Worm (Caenorhabditis elegans): ENCODE measurements around the gene sre-29.

Gene sre-29

DNA sequence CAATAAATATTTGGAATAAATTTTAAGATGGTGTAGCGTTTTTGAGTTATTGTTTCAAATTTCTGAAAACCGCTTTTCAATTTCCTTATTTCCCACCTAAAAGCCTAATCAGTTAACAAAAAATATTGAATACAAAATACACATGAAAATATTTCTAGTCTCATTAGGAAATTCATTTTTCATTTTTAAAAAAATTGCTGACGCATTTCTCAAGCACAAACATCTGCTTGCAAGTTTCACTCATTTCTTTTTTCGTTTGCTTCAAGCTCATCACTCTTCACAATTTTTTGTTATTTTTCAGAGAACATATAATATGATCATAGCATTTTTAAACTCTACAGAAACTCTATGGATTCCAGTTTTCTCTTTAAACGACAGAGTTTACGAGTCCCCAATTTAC is 13.7 kb downstream of the sre-29 start, which contains the start of gene sre-41:
Gene sre-41 (plus strand): TSS at position 301 of the 400 bp plus-strand sequence.
- TF ChIP-seq ets-5 (GFP tag; IDR thresholded peaks at IDR 0.05) (no peak), nhr-47 (tag; optimal IDR thresholded peaks at IDR 0.05) (no peak), blmp-1 (tag; optimal IDR thresholded peaks at IDR 0.05) (no peak), unc-86 (tag; optimal IDR thresholded peaks at IDR 0.05) (no peak), mep-1 (tag; optimal IDR thresholded peaks at IDR 0.05) (no peak), sptf-1 (tag; optimal IDR thresholded peaks at IDR 0.05) (no peak), zip-4 (GFP tag; optimal IDR thresholded peaks at IDR 0.05) (no peak), fkh-10 (GFP tag; optimal IDR thresholded peaks at IDR 0.05) (no peak)

DNA sequence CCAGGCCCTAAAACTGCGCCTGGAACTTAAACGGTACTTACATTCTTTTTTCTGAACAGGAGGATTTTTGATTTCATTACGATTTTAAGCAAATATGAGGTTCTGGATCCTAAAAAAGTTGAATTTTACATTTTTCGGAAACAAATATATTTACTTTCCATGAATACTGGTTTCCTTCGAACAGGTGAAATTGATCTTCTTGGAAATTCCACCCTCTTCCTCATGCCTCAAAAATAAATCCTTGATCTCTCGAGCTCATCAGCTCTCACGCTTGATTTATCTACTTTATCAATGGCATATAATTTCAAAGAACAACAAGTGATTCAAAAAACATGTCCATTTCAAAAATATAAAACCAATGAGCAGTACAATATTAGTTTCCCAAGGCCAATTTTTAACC is 14.2 kb downstream of the sre-29 start:
- TF ChIP-seq unc-30 (tag; optimal IDR thresholded peaks at IDR 0.05) (no peak), ceh-8 (GFP tag; optimal IDR thresholded peaks at IDR 0.05) (no peak), dsc-1 (tag; optimal IDR thresholded peaks at IDR 0.05) (no peak), hlh-4 (tag; optimal IDR thresholded peaks at IDR 0.05) (peak; percentile 100), xbp-1 (tag; optimal IDR thresholded peaks at IDR 0.05) (no peak), fkh-8 (tag; optimal IDR thresholded peaks at IDR 0.05) (peak; percentile 36), efl-3 (GFP tag; optimal IDR thresholded peaks at IDR 0.05) (no peak), nhr-11 (tag; optimal IDR thresholded peaks at IDR 0.05) (no peak), mef-2 (tag; optimal IDR thresholded peaks at IDR 0.05) (no peak), hlh-17 (GFP tag; optimal IDR thresholded peaks at IDR 0.05; ENCODE audit: borderline replicate concordance) (no peak), nhr-71 (tag; optimal IDR thresholded peaks at IDR 0.05) (peak; percentile 41), nhr-84 (tag; optimal IDR thresholded peaks at IDR 0.05) (no peak), alr-1 (tag; optimal IDR thresholded peaks at IDR 0.05; ENCODE audit: borderline replicate concordance) (no peak), C34B4.2 (tag; optimal IDR thresholded peaks at IDR 0.05) (no peak), zip-4 (GFP tag; optimal IDR thresholded peaks at IDR 0.05) (no peak), irx-1 (tag; optimal IDR thresholded peaks at IDR 0.05) (no peak), ceh-63 (GFP tag; optimal IDR thresholded peaks at IDR 0.05) (no peak), nhr-85 (tag) (peak; percentile 10), nhr-47 (tag; optimal IDR thresholded peaks at IDR 0.05) (peak; percentile 25), rnt-1 (tag; optimal IDR thresholded peaks at IDR 0.05) (no peak), aha-1 (tag; optimal IDR thresholded peaks at IDR 0.05) (no peak), ces-1 (GFP tag; optimal IDR thresholded peaks at IDR 0.05) (no peak), nhr-19 (GFP tag; conservative IDR thresholded peaks at IDR 0.05) (no peak), sox-4 (tag; optimal IDR thresholded peaks at IDR 0.05) (peak; percentile 5), tlp-1 (tag; optimal IDR thresholded peaks at IDR 0.05) (no peak), efl-1 (optimal IDR thresholded peaks at IDR 0.05) (no peak), efl-1 (GFP tag; optimal IDR thresholded peaks at IDR 0.05 in 1 of 2) (no peak), ceh-82 (tag; optimal IDR thresholded peaks at IDR 0.05) (no peak), nhr-90 (tag; optimal IDR thresholded peaks at IDR 0.05; ENCODE audit: poor library complexity) (no peak), nhr-77 (tag; optimal IDR thresholded peaks at IDR 0.05) (no peak), fkh-10 (GFP tag; optimal IDR thresholded peaks at IDR 0.05) (no peak)

DNA sequence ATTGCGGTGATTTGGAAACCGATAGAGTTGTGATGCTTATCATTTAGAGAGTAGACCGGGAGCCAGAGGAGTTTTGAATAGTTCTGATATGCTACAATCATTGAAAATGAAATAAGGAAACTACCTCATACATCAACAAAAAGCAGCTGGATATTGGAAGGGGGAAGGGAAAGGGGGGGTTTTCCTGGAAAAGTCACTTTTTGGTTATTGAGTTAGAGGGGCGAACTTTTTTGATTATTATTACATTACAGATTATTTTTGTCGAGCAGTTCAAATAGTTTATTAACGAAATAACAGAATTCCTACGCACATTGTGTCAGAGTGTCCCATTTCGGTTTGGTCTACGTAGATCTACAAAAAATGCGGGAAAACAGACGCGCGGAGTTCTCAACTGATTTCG is 14.9 kb downstream of the sre-29 start, which contains the start of gene sre-42:
Gene sre-42 (minus strand): TSS at position 101 of the 400 bp plus-strand sequence.
- no peak for TF ChIP-seq irx-1 (tag; optimal IDR thresholded peaks at IDR 0.05)
- no peak for TF ChIP-seq efl-1 (optimal IDR thresholded peaks at IDR 0.05)
- no peak for TF ChIP-seq efl-1 (GFP tag; optimal IDR thresholded peaks at IDR 0.05 in 1 of 2)
- peak; percentile 39 for TF ChIP-seq hlh-4 (tag; optimal IDR thresholded peaks at IDR 0.05)
- no peak for TF ChIP-seq ceh-90 (tag; optimal IDR thresholded peaks at IDR 0.05)
- no peak for TF ChIP-seq aly-2 (tag; optimal IDR thresholded peaks at IDR 0.05)
- no peak for TF ChIP-seq nhr-77 (tag; optimal IDR thresholded peaks at IDR 0.05)
- no peak for TF ChIP-seq alr-1 (tag; optimal IDR thresholded peaks at IDR 0.05; ENCODE audit: borderline replicate concordance)
- TF ChIP-seq F16B12.6 (tag; optimal IDR thresholded peaks at IDR 0.05) = no peak
- TF ChIP-seq hlh-17 (GFP tag; optimal IDR thresholded peaks at IDR 0.05; ENCODE audit: borderline replicate concordance) = no peak
- no peak for TF ChIP-seq egl-13 (tag; optimal IDR thresholded peaks at IDR 0.05)
- peak; percentile 3 for TF ChIP-seq nhr-71 (tag; optimal IDR thresholded peaks at IDR 0.05)

Measured in whole organism, L1 larva.